Worm (Caenorhabditis elegans): ENCODE data around the gene F23B12.7.

- TF ChIP-seq nhr-11 (tag; optimal IDR thresholded peaks at IDR 0.05) (no peak), R02D3.7 (tag; optimal IDR thresholded peaks at IDR 0.05) (no peak), nhr-28 (tag; optimal IDR thresholded peaks at IDR 0.05) (peak; percentile 13), cey-2 (tag; optimal IDR thresholded peaks at IDR 0.05; ENCODE audit: borderline replicate concordance, insufficient read depth) (no peak), duxl-1 (tag; optimal IDR thresholded peaks at IDR 0.05; ENCODE audit: poor library complexity) (no peak), unc-62 (GFP tag; optimal IDR thresholded peaks at IDR 0.05 in 1 of 2) (peak in 1 of 2 experiments; percentile 16), unc-62 (tag; optimal IDR thresholded peaks at IDR 0.05) (no peak), ceh-44 (GFP tag; IDR thresholded peaks at IDR 0.05) (no peak), nhr-76 (tag; optimal IDR thresholded peaks at IDR 0.05) (no peak), daf-12 (tag; optimal IDR thresholded peaks at IDR 0.05) (no peak)
Observed at ce11 chrV:14498204-14498603, 48.7 kb downstream of the F23B12.7 start.

All from whole organism, L4 larva.